Worm (Caenorhabditis elegans): ENCODE measurements around the gene ssp-10.

DNA sequence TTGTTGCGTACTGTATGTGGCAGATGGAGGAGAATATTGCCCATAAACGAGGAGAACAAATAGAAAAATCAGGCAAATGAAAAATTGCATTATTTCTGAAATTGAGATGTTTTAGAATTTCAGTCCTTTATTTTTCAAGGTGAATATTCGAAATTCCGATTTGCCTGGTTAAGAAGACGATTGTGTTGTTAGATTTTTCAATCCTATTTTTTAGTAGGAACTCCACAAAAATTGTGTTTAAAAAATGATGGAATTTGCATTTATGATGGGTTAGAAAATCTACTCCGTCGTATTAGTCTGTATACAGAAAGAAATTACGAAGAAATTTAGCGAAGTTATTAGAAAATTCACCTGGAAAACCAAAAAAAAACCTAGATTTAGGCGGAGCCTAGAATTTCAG, 35.4 kb downstream of the ssp-10 start, which contains the start of gene egl-20:
- TF ChIP-seq ceh-82 (tag; optimal IDR thresholded peaks at IDR 0.05), result no peak
- no peak for TF ChIP-seq nhr-71 (tag; optimal IDR thresholded peaks at IDR 0.05)
- no peak for TF ChIP-seq xbp-1 (tag; optimal IDR thresholded peaks at IDR 0.05)
- TF ChIP-seq nhr-237 (tag; optimal IDR thresholded peaks at IDR 0.05), result no peak
- no peak for TF ChIP-seq nhr-11 (tag; optimal IDR thresholded peaks at IDR 0.05)
- no peak for TF ChIP-seq efl-1 (optimal IDR thresholded peaks at IDR 0.05)
- no peak for TF ChIP-seq efl-1 (GFP tag; optimal IDR thresholded peaks at IDR 0.05 in 1 of 2)
- no peak for TF ChIP-seq nhr-77 (tag; optimal IDR thresholded peaks at IDR 0.05)
- no peak for TF ChIP-seq egl-27 (tag; optimal IDR thresholded peaks at IDR 0.05)
- no peak for TF ChIP-seq skn-1 (tag; optimal IDR thresholded peaks at IDR 0.05)
- TF ChIP-seq lin-14 (GFP tag; optimal IDR thresholded peaks at IDR 0.05), result no peak
- TF ChIP-seq unc-30 (tag; optimal IDR thresholded peaks at IDR 0.05), result no peak
- TF ChIP-seq unc-62 (GFP tag; optimal IDR thresholded peaks at IDR 0.05), result no peak
- TF ChIP-seq unc-86 (tag; optimal IDR thresholded peaks at IDR 0.05), result no peak
- no peak for TF ChIP-seq isw-1 (GFP tag; IDR thresholded peaks at IDR 0.05)
